Fruit fly (Drosophila melanogaster): Measurements from ENCODE around the gene Rpt3R.

DNA sequence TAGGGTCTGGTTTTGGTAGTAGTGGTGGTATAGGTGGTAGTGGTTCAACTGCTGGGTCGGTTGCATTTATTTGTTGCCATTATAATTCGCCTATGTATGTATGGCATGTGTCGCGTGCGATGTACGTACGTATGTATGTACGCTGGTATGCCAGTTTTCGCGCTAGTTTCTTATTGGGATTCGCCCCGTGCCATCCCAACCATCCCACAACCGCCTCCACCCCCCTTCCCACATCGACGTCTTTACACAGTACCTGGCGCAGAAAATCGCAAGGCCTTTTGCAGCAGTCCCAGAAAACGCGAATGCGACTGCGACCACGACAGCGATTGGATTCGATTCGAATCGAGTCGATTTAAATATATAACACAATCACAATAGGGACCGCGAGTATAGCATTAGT lies 46.1 kb downstream of the Rpt3R start:
- no peak for TF ChIP-seq CG1620 (GFP tag; optimal IDR thresholded peaks at IDR 0.05)
- no peak for TF ChIP-seq kay (GFP tag; ENCODE audit: borderline replicate concordance)
- TF ChIP-seq Clk (GFP tag; optimal IDR thresholded peaks at IDR 0.05) = no peak
- no peak for TF ChIP-seq cic (GFP tag; optimal IDR thresholded peaks at IDR 0.05)
- no peak for TF ChIP-seq cnc (optimal IDR thresholded peaks at IDR 0.05)
- TF ChIP-seq CG5204 (GFP tag; optimal IDR thresholded peaks at IDR 0.05) = no peak
